Worm (Caenorhabditis elegans) whole organism, L4 larva: Measurements from ENCODE around the gene msp-45.

ENCODE experiments used
- T20F7.1 ChIP-seq: fragments of 200-800 bp; sonication (Bioruptor generic); optimal IDR thresholded peaks from 2 replicates; lab custom pipeline; 2018; ENCODE audit warnings: mild to moderate bottlenecking, missing genetic modification characterization, missing compliant biosample characterization
- T26A8.4 ChIP-seq: fragments of 200-800 bp; sonication (Bioruptor generic); IDR thresholded peaks from 2 replicates; pipeline ENCODE4 v1.3.6; 2022; ENCODE audit warnings: missing genetic modification characterization, missing compliant biosample characterization
- ceh-82 ChIP-seq: sonication (generic microtip); optimal IDR thresholded peaks from 2 replicates; lab custom pipeline; 2017; ENCODE audit warnings: missing biosample characterization, missing genetic modification characterization
- skn-1 ChIP-seq: fragments of 150-350 bp; optimal IDR thresholded peaks from 2 replicates; lab custom pipeline; 2014; ENCODE audit warnings: missing biosample characterization, missing genetic modification characterization
- vab-7 ChIP-seq: fragments of 200-800 bp; sonication (Bioruptor generic); IDR thresholded peaks from 2 replicates; pipeline ENCODE4 v1.3.6; 2022; ENCODE audit warnings: missing genetic modification reagents, missing genetic modification characterization, missing compliant biosample characterization
- zag-1 ChIP-seq: fragments of 150-350 bp; optimal IDR thresholded peaks from 2 replicates; lab custom pipeline; 2014; ENCODE audit warnings: missing biosample characterization, missing genetic modification characterization
- ztf-11 ChIP-seq: fragments of 150-350 bp; optimal IDR thresholded peaks from 2 replicates; lab custom pipeline; 2014; ENCODE audit warnings: missing biosample characterization, missing genetic modification characterization

- no peak for TF ChIP-seq T20F7.1 (GFP tag; lab: Kevin White, UChicago)
- no peak for TF ChIP-seq vab-7 (GFP tag; lab: Robert Waterston, UW)
- TF ChIP-seq ceh-82 (tag; lab: Kevin White, UChicago) = no peak
- no peak for TF ChIP-seq T26A8.4 (GFP tag; lab: Robert Waterston, UW)
- no peak for TF ChIP-seq zag-1
- TF ChIP-seq skn-1 = no peak
- no peak for TF ChIP-seq ztf-11 (tag; lab: Kevin White, UChicago)
Observed at ce11 chrII:5186870-5187269, 30.0 kb upstream of the msp-45 start.
